Fruit fly (Drosophila melanogaster): ENCODE data around the gene Vps16A.

DNA sequence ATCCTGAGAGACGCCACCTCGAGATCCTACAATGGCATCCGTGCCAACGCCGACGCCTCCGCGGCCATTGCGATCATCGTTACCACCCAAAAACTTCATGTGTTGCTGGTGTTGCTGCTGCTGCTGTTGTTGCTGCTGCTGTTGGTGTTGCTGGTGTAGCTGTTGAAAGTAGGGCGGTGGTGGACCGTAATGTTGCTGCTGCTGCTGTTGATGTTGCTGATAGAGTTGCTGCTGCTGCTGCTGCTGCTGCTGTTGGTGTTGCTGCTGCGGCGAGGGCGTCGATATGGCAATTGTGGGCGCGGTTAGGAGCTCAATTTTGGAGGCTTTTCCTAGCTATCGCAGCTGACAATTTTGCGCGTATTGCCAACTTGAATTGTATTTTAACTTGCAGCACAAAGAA lies 33.1 kb upstream of the Vps16A start:
- TF ChIP-seq pan (optimal IDR thresholded peaks at IDR 0.05) (no peak), psq (optimal IDR thresholded peaks at IDR 0.05) (no peak), usp (GFP tag; optimal IDR thresholded peaks at IDR 0.05) (no peak)

Measured in whole organism.